Worm (Caenorhabditis elegans): Measurements from ENCODE around the gene K06A4.7.

DNA sequence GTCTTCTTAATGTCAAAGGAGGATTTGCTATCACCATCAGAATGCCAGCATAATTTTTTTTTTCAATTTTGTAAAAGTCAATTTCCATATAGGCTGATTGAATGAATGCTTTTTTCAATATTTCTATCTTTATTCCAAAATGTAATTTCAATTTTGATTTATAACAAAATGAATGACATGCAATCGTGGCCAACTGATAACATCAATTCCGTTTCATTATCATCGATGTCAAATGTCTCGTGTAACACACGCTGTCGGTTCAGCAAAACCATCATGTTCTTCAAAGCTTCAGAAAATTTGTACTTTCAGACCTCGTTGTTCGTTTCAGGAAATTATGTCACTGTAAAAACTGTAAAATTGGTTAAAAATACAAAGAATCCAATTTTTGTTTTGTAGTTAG is 15.6 kb upstream of the K06A4.7 start:
- no peak for TF ChIP-seq aly-1 (tag; optimal IDR thresholded peaks at IDR 0.05)
- TF ChIP-seq tra-4 (tag; optimal IDR thresholded peaks at IDR 0.05): no peak
- no peak for TF ChIP-seq ama-1 (optimal IDR thresholded peaks at IDR 0.05)
- no peak for TF ChIP-seq sea-1 (GFP tag; conservative IDR thresholded peaks at IDR 0.05)
- TF ChIP-seq hmbx-1 (tag; optimal IDR thresholded peaks at IDR 0.05): no peak
- TF ChIP-seq tbx-37 (GFP tag; conservative IDR thresholded peaks at IDR 0.05): no peak
- no peak for TF ChIP-seq scrt-1 (GFP tag; IDR thresholded peaks at IDR 0.05)
- no peak for TF ChIP-seq hmg-4 (GFP tag; optimal IDR thresholded peaks at IDR 0.05)
- no peak for TF ChIP-seq ets-7 (tag; optimal IDR thresholded peaks at IDR 0.05)
- TF ChIP-seq flt-1 (GFP tag; IDR thresholded peaks at IDR 0.05): no peak
- no peak for TF ChIP-seq hnd-1 (tag; optimal IDR thresholded peaks at IDR 0.05)

Data from whole organism, early embryonic.